Fruit fly (Drosophila melanogaster): ENCODE results near the gene Corp.

Corp gene

dm6 chrX:8252284-8252886, 18.8 kb downstream of the Corp start, which contains the start of gene CG1632 (continued):
- TF ChIP-seq H2.0 (GFP tag; IDR thresholded peaks at IDR 0.05) = no peak
- TF ChIP-seq CG10321 (GFP tag; IDR thresholded peaks at IDR 0.05) = no peak
- no peak for TF ChIP-seq abd-A (tag; optimal IDR thresholded peaks at IDR 0.05)
- TF ChIP-seq maf-S (GFP tag; optimal IDR thresholded peaks at IDR 0.05) = no peak
- TF ChIP-seq CoRest (tag; optimal IDR thresholded peaks at IDR 0.05) = peak; percentile 21
- TF ChIP-seq run (tag; optimal IDR thresholded peaks at IDR 0.05) = no peak
- no peak for TF ChIP-seq bigmax (GFP tag; optimal IDR thresholded peaks at IDR 0.05)
- TF ChIP-seq Nf-YA (GFP tag; IDR thresholded peaks at IDR 0.05) = no peak
- no peak for TF ChIP-seq CG18011 (GFP tag; optimal IDR thresholded peaks at IDR 0.05)
- TF ChIP-seq CG12236 (GFP tag; optimal IDR thresholded peaks at IDR 0.05) = no peak
- TF ChIP-seq ATbp (GFP tag; optimal IDR thresholded peaks at IDR 0.05) = no peak
- TF ChIP-seq CG12744 (GFP tag; optimal IDR thresholded peaks at IDR 0.05) = no peak
- peak; percentile 3 for TF ChIP-seq CG15601 (tag; optimal IDR thresholded peaks at IDR 0.05)
- no peak for TF ChIP-seq trh (GFP tag; optimal IDR thresholded peaks at IDR 0.05)
- TF ChIP-seq CG7987 (GFP tag; optimal IDR thresholded peaks at IDR 0.05) = no peak
- peak; percentile 19 for TF ChIP-seq fd64A (GFP tag; optimal IDR thresholded peaks at IDR 0.05)
- TF ChIP-seq gro (GFP tag; optimal IDR thresholded peaks at IDR 0.05) = no peak
- TF ChIP-seq HmgD (GFP tag; optimal IDR thresholded peaks at IDR 0.05) = no peak
- TF ChIP-seq eyg (GFP tag; optimal IDR thresholded peaks at IDR 0.05) = no peak
- TF ChIP-seq CG8924 (tag; optimal IDR thresholded peaks at IDR 0.05) = peak; percentile 41
- TF ChIP-seq CG30431 (GFP tag; optimal IDR thresholded peaks at IDR 0.05) = no peak
- TF ChIP-seq CG1529 (GFP tag; optimal IDR thresholded peaks at IDR 0.05) = peak; percentile 25
- TF ChIP-seq salm (tag; optimal IDR thresholded peaks at IDR 0.05) = no peak
- TF ChIP-seq psq (GFP tag; optimal IDR thresholded peaks at IDR 0.05) = no peak
- TF ChIP-seq ranshi (GFP tag; IDR thresholded peaks at IDR 0.05) = no peak
- TF ChIP-seq CG4328 (GFP tag; optimal IDR thresholded peaks at IDR 0.05) = no peak
- peak; percentile 22 for TF ChIP-seq CG8388 (GFP tag; optimal IDR thresholded peaks at IDR 0.05)
- no peak for TF ChIP-seq croc (GFP tag; conservative IDR thresholded peaks at IDR 0.05)
- TF ChIP-seq HmgZ (tag; optimal IDR thresholded peaks at IDR 0.05) = no peak
- TF ChIP-seq ase (GFP tag; IDR thresholded peaks at IDR 0.05) = no peak
- no peak for TF ChIP-seq ara (GFP tag; IDR thresholded peaks at IDR 0.05)
- TF ChIP-seq disco-r (GFP tag; optimal IDR thresholded peaks at IDR 0.05) = no peak
- TF ChIP-seq D19B (GFP tag; optimal IDR thresholded peaks at IDR 0.05) = no peak
- peak; percentile 37 for TF ChIP-seq dmrt99B (tag; optimal IDR thresholded peaks at IDR 0.05)
- TF ChIP-seq pho (GFP tag; optimal IDR thresholded peaks at IDR 0.05) = no peak
- no peak for TF ChIP-seq CG10654 (GFP tag; optimal IDR thresholded peaks at IDR 0.05)
- no peak for TF ChIP-seq Ravus (GFP tag; IDR thresholded peaks at IDR 0.05)
- no peak for TF ChIP-seq HHEX (GFP tag; optimal IDR thresholded peaks at IDR 0.05)
- no peak for TF ChIP-seq Side (GFP tag; optimal IDR thresholded peaks at IDR 0.05)
- TF ChIP-seq dmrt11E (tag; optimal IDR thresholded peaks at IDR 0.05) = peak; percentile 24
- no peak for TF ChIP-seq CG9437 (GFP tag; optimal IDR thresholded peaks at IDR 0.05)
- no peak for TF ChIP-seq pb (GFP tag; optimal IDR thresholded peaks at IDR 0.05)
- no peak for TF ChIP-seq Sry-β (GFP tag; optimal IDR thresholded peaks at IDR 0.05)
- TF ChIP-seq CG17802 (tag; optimal IDR thresholded peaks at IDR 0.05) = no peak
- TF ChIP-seq tin (GFP tag; optimal IDR thresholded peaks at IDR 0.05) = peak; percentile 17
- TF ChIP-seq CG8765 (GFP tag; IDR thresholded peaks at IDR 0.05) = no peak
- no peak for TF ChIP-seq CG6765 (GFP tag; optimal IDR thresholded peaks at IDR 0.05)
- TF ChIP-seq pan (optimal IDR thresholded peaks at IDR 0.05) = no peak
- TF ChIP-seq pan (GFP tag; optimal IDR thresholded peaks at IDR 0.05 in 1 of 2, IDR thresholded peaks at IDR 0.05 in 1 of 2) = no peak
- peak; percentile 41; the same call in 1 of the 3 replicates for TF ChIP-seq dysf (GFP tag; IDR thresholded peaks at IDR 0.05)
- no peak for TF ChIP-seq Gsc (GFP tag; IDR thresholded peaks at IDR 0.05)
- no peak for TF ChIP-seq CG4404 (GFP tag; IDR thresholded peaks at IDR 0.05)
